Worm (Caenorhabditis elegans) whole organism, mixed stage, embryonic: Measurements from ENCODE around the gene ugt-35.

ENCODE experiments used
- cnd-1 ChIP-seq: fragments of 200-800 bp; sonication (Bioruptor generic); optimal IDR thresholded peaks from 2 replicates; lab custom pipeline; 2018; ENCODE audit warnings: mild to moderate bottlenecking, missing genetic modification characterization, missing compliant biosample characterization
- lin-13 ChIP-seq: fragments of 150-350 bp; optimal IDR thresholded peaks from 2 replicates; lab custom pipeline; 2014; ENCODE audit warnings: missing biosample characterization, missing genetic modification characterization
- lsy-2 ChIP-seq: fragments of 150-350 bp; optimal IDR thresholded peaks from 2 replicates; lab custom pipeline; 2014; ENCODE audit warnings: missing biosample characterization, missing genetic modification characterization
- mep-1 ChIP-seq: fragments of 150-350 bp; optimal IDR thresholded peaks from 2 replicates; lab custom pipeline; 2017; ENCODE audit warnings: missing biosample characterization, missing genetic modification reagents, missing genetic modification characterization, inconsistent platforms
- nhr-76 ChIP-seq: sonication (generic microtip); optimal IDR thresholded peaks from 2 replicates; lab custom pipeline; 2017; ENCODE audit warnings: missing biosample characterization, missing genetic modification characterization
- pha-4 ChIP-seq: fragments of 150-350 bp; optimal IDR thresholded peaks from 2 replicates; lab custom pipeline; 2018; ENCODE audit warnings: missing biosample characterization, missing genetic modification reagents, missing genetic modification characterization
- snpc-4 ChIP-seq: fragments of 150-350 bp; optimal IDR thresholded peaks from 2 replicates; lab custom pipeline; 2014; ENCODE audit warnings: missing biosample characterization, missing genetic modification characterization
- unc-62 ChIP-seq: fragments of 150-350 bp; optimal IDR thresholded peaks from 2 replicates; lab custom pipeline; 2014; ENCODE audit warnings: missing biosample characterization, missing genetic modification reagents, missing genetic modification characterization
- ztf-11 ChIP-seq: fragments of 150-350 bp; optimal IDR thresholded peaks from 2 replicates; lab custom pipeline; 2014; ENCODE audit warnings: missing biosample characterization, missing genetic modification characterization

DNA sequence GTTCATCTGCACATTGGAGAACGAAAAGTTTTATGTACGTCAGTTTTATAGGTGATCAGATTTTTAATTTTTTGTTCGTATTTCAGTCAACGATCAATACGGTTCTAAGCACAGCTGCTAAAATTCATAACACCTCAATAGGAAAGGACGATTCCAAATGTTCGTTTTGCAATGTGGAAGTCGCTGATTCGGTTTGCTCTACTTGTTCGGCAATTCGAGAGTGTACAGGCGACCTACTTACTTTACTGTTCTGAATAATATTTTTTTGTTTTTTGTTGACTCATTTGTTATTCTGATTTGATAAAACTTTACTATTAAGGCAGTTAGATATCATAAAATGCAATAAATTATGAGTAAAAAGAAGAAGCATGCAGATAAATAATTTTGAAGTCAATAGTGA, 5.3 kb upstream of the ugt-35 start:
- no peak for TF ChIP-seq lin-13 (tag; lab: Kevin White, UChicago)
- no peak for TF ChIP-seq unc-62
- TF ChIP-seq mep-1 = no peak
- no peak for TF ChIP-seq snpc-4
- TF ChIP-seq pha-4 (tag; lab: Kevin White, UChicago) = no peak
- no peak for TF ChIP-seq ztf-11 (tag; lab: Kevin White, UChicago)
- TF ChIP-seq nhr-76 (tag; lab: Kevin White, UChicago) = no peak
- TF ChIP-seq cnd-1 = no peak
- TF ChIP-seq lsy-2 (tag; lab: Kevin White, UChicago) = no peak
